Fruit fly (Drosophila melanogaster): ENCODE data around the gene Chro.

- TF ChIP-seq CG9948 (tag; optimal IDR thresholded peaks at IDR 0.05) (no peak), CG13204 (GFP tag; optimal IDR thresholded peaks at IDR 0.05) (no peak), rn (GFP tag; IDR thresholded peaks at IDR 0.05) (no peak), CG32121 (GFP tag; IDR thresholded peaks at IDR 0.05) (no peak), Ets98B (GFP tag; IDR thresholded peaks at IDR 0.05) (no peak), Snoo (tag; optimal IDR thresholded peaks at IDR 0.05) (no peak)
Measured at dm6 chr3L:22879344-22879723, 550 bp upstream of the Chro start.
